Worm (Caenorhabditis elegans): ENCODE results near the gene spot-1.

spot-1 gene

DNA sequence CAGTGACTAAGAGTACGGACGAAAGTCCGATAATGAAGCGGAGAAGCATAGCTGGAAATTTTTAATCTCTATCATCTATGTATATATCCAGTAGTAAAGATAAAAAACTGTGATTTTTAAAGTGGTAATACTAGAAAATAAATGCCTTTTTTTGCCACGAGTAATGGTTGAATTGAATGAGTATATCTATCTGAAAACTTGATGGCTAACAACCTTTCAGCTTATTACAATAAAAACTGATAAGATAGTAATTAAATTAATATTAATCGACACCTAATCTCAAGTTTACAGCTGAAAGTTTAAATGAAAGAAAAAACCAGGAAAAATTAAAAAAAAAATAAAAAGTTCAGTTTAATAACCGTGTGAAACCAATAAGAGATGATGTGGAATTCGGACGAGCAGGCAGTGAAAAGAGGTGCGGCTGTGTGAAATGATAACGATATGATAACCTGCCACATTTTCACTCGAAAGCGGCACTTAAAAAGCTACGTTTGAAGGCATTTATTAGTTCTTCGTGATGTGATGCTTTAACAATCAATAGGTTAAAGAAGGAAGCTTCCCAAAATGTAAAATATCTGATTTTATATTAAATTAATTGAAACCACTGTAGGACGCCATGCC is 38.0 kb upstream of the spot-1 start, which contains the start of gene nspg-6:
Gene nspg-6, minus strand, starts transcription at position 51 of the 621 bp plus-strand sequence.
- TF ChIP-seq hlh-11 (tag; optimal IDR thresholded peaks at IDR 0.05) (peak; percentile 30), mdt-29 (GFP tag; IDR thresholded peaks at IDR 0.05) (no peak), pqm-1 (tag; optimal IDR thresholded peaks at IDR 0.05) (peak; percentile 97), daf-16 (GFP tag; optimal IDR thresholded peaks at IDR 0.05) (no peak), daf-16 (tag; optimal IDR thresholded peaks at IDR 0.05) (peak; percentile 48), lim-7 (GFP tag; IDR thresholded peaks at IDR 0.05) (no peak), F37D6.2 (tag; optimal IDR thresholded peaks at IDR 0.05) (no peak), F49E8.2 (tag; optimal IDR thresholded peaks at IDR 0.05; ENCODE audit: borderline replicate concordance) (no peak), spr-3 (GFP tag; optimal IDR thresholded peaks at IDR 0.05) (no peak), dve-1 (tag; optimal IDR thresholded peaks at IDR 0.05; ENCODE audit: insufficient read depth) (peak; percentile 39), lin-13 (GFP tag; optimal IDR thresholded peaks at IDR 0.05) (no peak), daf-19 (GFP tag; conservative IDR thresholded peaks at IDR 0.05) (no peak), F10B5.3 (tag; optimal IDR thresholded peaks at IDR 0.05) (no peak), ceh-32 (tag; optimal IDR thresholded peaks at IDR 0.05; ENCODE audit: poor library complexity) (no peak), mes-2 (tag; optimal IDR thresholded peaks at IDR 0.05; ENCODE audit: poor library complexity, severe bottlenecking) (no peak), hif-1 (tag; optimal IDR thresholded peaks at IDR 0.05) (no peak), hmg-1.1 (GFP tag; IDR thresholded peaks at IDR 0.05) (no peak), nhr-28 (tag; optimal IDR thresholded peaks at IDR 0.05) (peak; percentile 77), php-3 (GFP tag; IDR thresholded peaks at IDR 0.05) (peak; percentile 70; the same call in 1 of the 2 replicates), mxl-2 (GFP tag; conservative IDR thresholded peaks at IDR 0.05) (no peak), Y105C5A.15 (GFP tag; IDR thresholded peaks at IDR 0.05) (no peak), ztf-7 (tag; optimal IDR thresholded peaks at IDR 0.05) (no peak), jun-1 (tag; optimal IDR thresholded peaks at IDR 0.05) (no peak), dmd-6 (GFP tag; IDR thresholded peaks at IDR 0.05) (peak; percentile 66), nhr-102 (tag; optimal IDR thresholded peaks at IDR 0.05) (no peak), Y48G9A.11 (GFP tag; IDR thresholded peaks at IDR 0.05) (no peak), nhr-41 (GFP tag; IDR thresholded peaks at IDR 0.05) (no peak), arid-1 (GFP tag; conservative IDR thresholded peaks at IDR 0.05) (no peak), F26F4.8 (GFP tag; conservative IDR thresholded peaks at IDR 0.05) (no peak), pha-4 (GFP tag; IDR thresholded peaks at IDR 0.05) (no peak), pha-4 (tag; optimal IDR thresholded peaks at IDR 0.05) (no peak), nhr-77 (tag; optimal IDR thresholded peaks at IDR 0.05) (no peak), zfp-2 (tag; optimal IDR thresholded peaks at IDR 0.05) (no peak), aly-2 (tag; optimal IDR thresholded peaks at IDR 0.05) (no peak), ZK546.5 (tag; optimal IDR thresholded peaks at IDR 0.05) (no peak), zip-2 (tag; optimal IDR thresholded peaks at IDR 0.05) (no peak), attf-4 (tag; optimal IDR thresholded peaks at IDR 0.05) (no peak)

- TF ChIP-seq Y75B8A.6 (GFP tag; IDR thresholded peaks at IDR 0.05) = no peak
- peak; percentile 93 for TF ChIP-seq aha-1 (tag)
Measured at ce11 chrIII:7314473-7314872, 37.4 kb upstream of the spot-1 start.
